Fruit fly (Drosophila melanogaster): ENCODE data around the gene pzg.

DNA sequence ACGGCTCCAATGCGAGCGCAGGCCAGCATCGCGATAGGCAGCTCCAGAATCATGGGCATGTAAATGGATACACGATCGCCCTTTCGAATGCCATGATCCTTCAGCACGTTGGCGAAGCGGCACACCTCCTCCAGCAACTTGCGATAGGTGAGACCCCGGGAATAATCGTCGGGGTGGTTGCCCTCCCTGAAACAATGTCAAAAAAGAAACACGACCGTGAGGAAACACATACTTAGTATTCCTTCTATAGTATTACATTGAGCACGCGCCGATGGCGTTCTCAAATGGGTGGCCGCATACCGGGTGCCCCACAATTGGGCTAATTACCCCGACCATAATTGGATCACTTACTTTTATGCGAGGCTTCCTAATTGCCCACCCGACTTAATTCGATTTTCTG, 12.4 kb upstream of the pzg start:
- no peak for TF ChIP-seq CG8478 (optimal IDR thresholded peaks at IDR 0.05)
- no peak for TF ChIP-seq CTCF (optimal IDR thresholded peaks at IDR 0.05)

Measured in S2 (cell line).